Worm (Caenorhabditis elegans) whole organism, L3 larva: ENCODE results near the gene nhr-56.

Experiments used
- R02D3.7 ChIP-seq: fragments of 150-350 bp; optimal IDR thresholded peaks from 2 replicates; lab custom pipeline; 2014; ENCODE audit warnings: missing biosample characterization, missing genetic modification characterization
- elt-3 ChIP-seq, 3 experiments: fragments of 150-350 bp in 1 of 3; sonication (generic microtip) in 2 of 3; optimal IDR thresholded peaks; 2 replicates in 2 of 3; 4 replicates in 1 of 3; lab custom pipeline; 2014 to 2017; ENCODE audit warnings: missing biosample characterization in 3 of 3, missing genetic modification characterization in 3 of 3
- jun-1 ChIP-seq: fragments of 150-350 bp; optimal IDR thresholded peaks from 2 replicates; lab custom pipeline; 2014; ENCODE audit warnings: missing biosample characterization, missing genetic modification reagents, missing genetic modification characterization
- nhr-67 ChIP-seq: fragments of 150-350 bp; optimal IDR thresholded peaks from 2 replicates; lab custom pipeline; 2014; ENCODE audit warnings: missing biosample characterization, missing genetic modification characterization

DNA sequence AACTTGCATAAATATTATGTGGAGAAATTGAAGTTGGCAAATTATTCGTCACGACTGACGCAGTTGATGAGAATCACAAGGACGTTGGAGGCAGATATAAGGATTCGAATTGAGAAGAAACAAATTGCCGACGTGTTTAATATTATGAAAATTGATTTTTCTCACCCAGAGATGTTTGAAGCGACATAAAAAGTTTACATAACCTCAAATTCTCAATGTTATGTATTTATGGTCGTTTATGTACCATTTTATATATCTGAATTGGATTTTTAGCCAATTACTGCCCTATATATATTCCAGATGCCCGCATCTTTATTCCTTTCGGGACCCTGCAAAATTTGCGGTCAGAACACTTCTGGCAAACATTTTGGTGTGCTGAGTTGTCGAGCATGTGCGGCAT is 10.0 kb downstream of the nhr-56 start, which contains the start of gene nhr-126:
- TF ChIP-seq R02D3.7 (tag; lab: Kevin White, UChicago) (no peak), nhr-67 (no peak), elt-3 (tag; optimal IDR thresholded peaks at IDR 0.05; lab: Kevin White, UChicago) (no peak), jun-1 (tag; lab: Kevin White, UChicago) (no peak)
